Worm (Caenorhabditis elegans) whole organism, L2 larva: Measurements from ENCODE around the gene ccm-3.

Source experiments
- ama-1 ChIP-seq: fragments of 150-350 bp; optimal IDR thresholded peaks from 2 replicates; lab custom pipeline; 2018; ENCODE audit warnings: inconsistent platforms
- crh-2 ChIP-seq: sonication (generic microtip); optimal IDR thresholded peaks from 2 replicates; lab custom pipeline; 2017; ENCODE audit warnings: missing biosample characterization, missing genetic modification characterization
- nhr-11 ChIP-seq: fragments of 150-350 bp; optimal IDR thresholded peaks from 2 replicates; lab custom pipeline; 2014; ENCODE audit warnings: missing biosample characterization, missing genetic modification characterization
- unc-62 ChIP-seq: fragments of 150-350 bp; optimal IDR thresholded peaks from 2 replicates; lab custom pipeline; 2014; ENCODE audit warnings: missing biosample characterization, missing genetic modification reagents, missing genetic modification characterization
- zag-1 ChIP-seq: fragments of 150-350 bp; optimal IDR thresholded peaks from 2 replicates; lab custom pipeline; 2014; ENCODE audit warnings: missing biosample characterization, missing genetic modification characterization
- ztf-11 ChIP-seq: sonication (generic microtip); optimal IDR thresholded peaks from 2 replicates; lab custom pipeline; 2017; ENCODE audit warnings: missing biosample characterization, missing genetic modification characterization

- TF ChIP-seq nhr-11 (no peak), zag-1 (no peak), ama-1 (lab: Kevin White, UChicago) (no peak), ztf-11 (tag; lab: Kevin White, UChicago) (no peak), crh-2 (no peak), unc-62 (no peak)
Observed at ce11 chrII:10608821-10609220, 1.7 kb upstream of the ccm-3 start.
